Worm (Caenorhabditis elegans) whole organism, mixed stage, embryonic: ENCODE data around the gene sel-2.

ENCODE experiments used
- drap-1 ChIP-seq: fragments of 200-800 bp; sonication (Bioruptor generic); optimal IDR thresholded peaks from 3 replicates; lab custom pipeline; 2018; ENCODE audit warnings: mild to moderate bottlenecking, missing genetic modification characterization, missing compliant biosample characterization
- nhr-237 ChIP-seq: fragments of 150-350 bp; optimal IDR thresholded peaks from 2 replicates; lab custom pipeline; 2014; ENCODE audit warnings: missing biosample characterization, missing genetic modification characterization
- ztf-11 ChIP-seq: fragments of 150-350 bp; optimal IDR thresholded peaks from 2 replicates; lab custom pipeline; 2014; ENCODE audit warnings: missing biosample characterization, missing genetic modification characterization

DNA sequence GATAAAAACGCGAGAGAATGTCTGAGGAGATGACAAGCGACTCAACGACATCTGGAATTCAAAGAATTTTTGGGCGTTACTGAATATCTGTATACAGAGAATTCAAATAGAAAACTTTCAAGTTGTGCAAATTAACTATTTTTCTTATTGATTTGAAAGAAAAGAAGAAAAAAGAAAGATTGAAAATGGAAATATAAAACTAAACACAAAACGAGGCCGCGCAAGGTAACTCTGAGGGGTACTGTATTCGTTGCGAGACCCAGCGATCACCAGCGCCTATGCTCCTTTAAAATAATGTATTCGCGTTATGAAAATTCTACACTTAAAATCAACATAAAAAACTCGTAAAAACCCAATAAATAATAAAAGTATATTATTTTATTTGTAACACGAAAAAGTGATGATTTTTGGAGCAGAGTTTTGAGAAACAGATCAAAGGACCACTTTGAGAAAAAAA, 16.4 kb downstream of the sel-2 start, which contains the start of gene asb-1:
- no peak for TF ChIP-seq nhr-237 (tag; lab: Kevin White, UChicago)
- no peak for TF ChIP-seq drap-1
- no peak for TF ChIP-seq ztf-11
